Worm (Caenorhabditis elegans) whole organism, mixed stage, embryonic: ENCODE results near the gene ZK721.4.

ENCODE experiments used
- unc-39 ChIP-seq: fragments of 150-350 bp; optimal IDR thresholded peaks from 2 replicates; lab custom pipeline; 2014; ENCODE audit warnings: missing biosample characterization, missing genetic modification characterization
- ztf-11 ChIP-seq: fragments of 150-350 bp; optimal IDR thresholded peaks from 2 replicates; lab custom pipeline; 2014; ENCODE audit warnings: missing biosample characterization, missing genetic modification characterization

- TF ChIP-seq unc-39 (no peak), ztf-11 (tag; lab: Kevin White, UChicago) (no peak)
These were observed 15.1 kb upstream of the ZK721.4 start, which contains the start of gene zig-12 for ce11 chrX:8763607-8764006.
